Fruit fly (Drosophila melanogaster): Measurements from ENCODE around the gene heca.

DNA sequence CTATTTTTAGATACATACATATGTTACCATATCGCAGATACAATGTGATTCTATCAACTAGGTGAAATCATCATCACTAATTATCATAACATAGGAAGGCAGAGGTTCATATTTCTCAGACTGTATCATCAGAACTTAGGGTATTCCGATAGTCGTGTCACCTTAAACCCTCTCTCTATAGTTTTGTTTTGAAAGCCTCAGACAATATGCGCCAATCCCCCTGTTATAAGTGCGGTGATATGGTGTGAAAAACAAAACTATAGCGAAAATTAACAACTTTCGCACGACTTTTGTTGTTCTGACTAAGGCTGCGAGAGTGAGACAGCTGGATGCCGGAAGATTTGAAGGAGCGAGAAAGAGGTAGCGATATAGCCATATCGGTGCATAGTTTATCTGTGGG is 4.7 kb downstream of the heca start:
- TF ChIP-seq Myc (optimal IDR thresholded peaks at IDR 0.05) (no peak), psq (optimal IDR thresholded peaks at IDR 0.05) (no peak), h (optimal IDR thresholded peaks at IDR 0.05) (no peak)

All from Kc167 (cell line).